Worm (Caenorhabditis elegans) whole organism, L1 larva: ENCODE data around the gene lgc-37.

Experiments
- C34B4.2 ChIP-seq: sonication (generic microtip); optimal IDR thresholded peaks from 2 replicates; lab custom pipeline; 2017; ENCODE audit warnings: mild to moderate bottlenecking, missing genetic modification characterization, missing compliant biosample characterization
- F16B12.6 ChIP-seq: fragments of 150-350 bp; optimal IDR thresholded peaks from 2 replicates; lab custom pipeline; 2014; ENCODE audit warnings: missing biosample characterization, missing genetic modification characterization
- ama-1 ChIP-seq: fragments of 150-350 bp; optimal IDR thresholded peaks from 2 replicates; lab custom pipeline; 2014
- ceh-63 ChIP-seq: fragments of 200-800 bp; sonication (Bioruptor generic); optimal IDR thresholded peaks from 2 replicates; lab custom pipeline; 2018; ENCODE audit warnings: mild to moderate bottlenecking, missing genetic modification characterization, missing compliant biosample characterization
- ceh-8 ChIP-seq: fragments of 200-800 bp; sonication (Bioruptor generic); optimal IDR thresholded peaks from 2 replicates; lab custom pipeline; 2018; ENCODE audit warnings: mild to moderate bottlenecking, missing genetic modification characterization, moderate library complexity, missing compliant biosample characterization
- ceh-90 ChIP-seq: sonication (generic microtip); optimal IDR thresholded peaks from 2 replicates; lab custom pipeline; 2016; ENCODE audit warnings: missing genetic modification characterization, missing compliant biosample characterization
- dsc-1 ChIP-seq: sonication (generic microtip); optimal IDR thresholded peaks from 2 replicates; lab custom pipeline; 2016; ENCODE audit warnings: mild to moderate bottlenecking, missing genetic modification characterization, missing compliant biosample characterization
- efl-1 ChIP-seq, 4 experiments: fragments of 150-350 bp; optimal IDR thresholded peaks in 3 of 4; peaks in 1 of 4; 1 replicate in 1 of 4; 2 replicates in 3 of 4; lab custom pipeline; 2014; ENCODE audit warnings: missing biosample characterization in 2 of 4, missing genetic modification characterization in 2 of 4, missing genetic modification reagents in 2 of 4
- efl-3 ChIP-seq: fragments of 200-800 bp; sonication (Bioruptor generic); optimal IDR thresholded peaks from 2 replicates; lab custom pipeline; 2018; ENCODE audit warnings: mild to moderate bottlenecking, missing genetic modification characterization, missing compliant biosample characterization
- egl-13 ChIP-seq: sonication (generic microtip); optimal IDR thresholded peaks from 2 replicates; lab custom pipeline; 2016; ENCODE audit warnings: missing genotype, missing genetic modification reagents, missing genetic modification characterization, missing compliant biosample characterization
- egl-27 ChIP-seq, 2 experiments: fragments of 150-350 bp in 1 of 2; sonication (generic microtip); optimal IDR thresholded peaks; 3 replicates each; lab custom pipeline; 2017 to 2018; ENCODE audit warnings: missing biosample characterization in 2 of 2, missing genetic modification characterization in 2 of 2, missing genetic modification reagents in 2 of 2
- elt-2 ChIP-seq: sonication (generic microtip); optimal IDR thresholded peaks from 2 replicates; lab custom pipeline; 2016; ENCODE audit warnings: missing genetic modification characterization, mild to moderate bottlenecking, inconsistent platforms, missing compliant biosample characterization, missing genetic modification reagents
- fkh-10 ChIP-seq: sonication (generic microtip); optimal IDR thresholded peaks from 2 replicates; lab custom pipeline; 2017; ENCODE audit warnings: missing biosample characterization, missing genetic modification reagents, missing genetic modification characterization
- fkh-4 ChIP-seq: sonication (generic microtip); optimal IDR thresholded peaks from 2 replicates; lab custom pipeline; 2016; ENCODE audit warnings: missing compliant biosample characterization, missing genetic modification characterization, borderline replicate concordance
- fkh-8 ChIP-seq: sonication (generic microtip); optimal IDR thresholded peaks from 2 replicates; lab custom pipeline; 2016; ENCODE audit warnings: mild to moderate bottlenecking, missing genetic modification characterization, missing compliant biosample characterization
- grh-1 ChIP-seq: fragments of 200-800 bp; sonication (Bioruptor generic); IDR thresholded peaks from 2 replicates; pipeline ENCODE4 v1.3.6; 2022; ENCODE audit warnings: missing genetic modification reagents, missing genetic modification characterization, missing compliant biosample characterization
- hpl-2 ChIP-seq: fragments of 150-350 bp; optimal IDR thresholded peaks from 2 replicates; lab custom pipeline; 2014; ENCODE audit warnings: missing biosample characterization, missing genetic modification reagents, missing genetic modification characterization
- isw-1 ChIP-seq: fragments of 200-800 bp; sonication (Bioruptor generic); IDR thresholded peaks from 2 replicates; pipeline ENCODE4 v1.3.6; 2022; ENCODE audit warnings: missing genetic modification characterization, missing compliant biosample characterization
- lin-14 ChIP-seq: fragments of 200-800 bp; sonication (Bioruptor generic); optimal IDR thresholded peaks from 2 replicates; lab custom pipeline; 2018; ENCODE audit warnings: mild to moderate bottlenecking, missing genetic modification characterization, moderate library complexity, missing compliant biosample characterization
- lin-15B ChIP-seq: fragments of 150-350 bp; sonication (generic microtip); optimal IDR thresholded peaks from 3 replicates; lab custom pipeline; 2014; ENCODE audit warnings: missing biosample characterization, missing genetic modification characterization
- lir-3 ChIP-seq: sonication (generic microtip); optimal IDR thresholded peaks from 2 replicates; lab custom pipeline; 2016; ENCODE audit warnings: mild to moderate bottlenecking, missing genetic modification characterization, moderate library complexity, missing compliant biosample characterization; ENCODE audit not compliant: poor library complexity
- lsy-2 ChIP-seq, 2 experiments: fragments of 150-350 bp; optimal IDR thresholded peaks; 2 replicates each; lab custom pipeline; 2014; ENCODE audit warnings: missing biosample characterization in 2 of 2, missing genetic modification characterization in 2 of 2
- nhr-28 ChIP-seq: fragments of 150-350 bp; optimal IDR thresholded peaks from 2 replicates; lab custom pipeline; 2014; ENCODE audit warnings: missing biosample characterization, missing genetic modification characterization
- nhr-71 ChIP-seq: sonication (generic microtip); optimal IDR thresholded peaks from 2 replicates; lab custom pipeline; 2016; ENCODE audit warnings: mild to moderate bottlenecking, missing genetic modification characterization, moderate library complexity, missing compliant biosample characterization
- nhr-90 ChIP-seq: sonication (generic microtip); optimal IDR thresholded peaks from 2 replicates; lab custom pipeline; 2016; ENCODE audit warnings: mild to moderate bottlenecking, missing genetic modification characterization, missing compliant biosample characterization; ENCODE audit not compliant: poor library complexity
- rnt-1 ChIP-seq: sonication (generic microtip); optimal IDR thresholded peaks from 2 replicates; lab custom pipeline; 2016; ENCODE audit warnings: mild to moderate bottlenecking, missing genetic modification characterization, moderate library complexity, missing compliant biosample characterization
- snpc-4 ChIP-seq: fragments of 150-350 bp; optimal IDR thresholded peaks from 2 replicates; lab custom pipeline; 2014; ENCODE audit warnings: missing biosample characterization, missing genetic modification characterization
- snu-23 ChIP-seq: sonication (generic microtip); optimal IDR thresholded peaks from 2 replicates; lab custom pipeline; 2016; ENCODE audit warnings: missing genetic modification characterization, missing compliant biosample characterization
- sptf-1 ChIP-seq: fragments of 150-350 bp; optimal IDR thresholded peaks from 2 replicates; lab custom pipeline; 2014; ENCODE audit warnings: missing biosample characterization, missing genetic modification characterization
- tlp-1 ChIP-seq: fragments of 150-350 bp; optimal IDR thresholded peaks from 2 replicates; lab custom pipeline; 2014; ENCODE audit warnings: missing biosample characterization, missing genetic modification characterization
- unc-130 ChIP-seq: fragments of 150-350 bp; optimal IDR thresholded peaks from 2 replicates; lab custom pipeline; 2017; ENCODE audit warnings: missing biosample characterization, missing genetic modification characterization, inconsistent platforms
- unc-86 ChIP-seq: sonication (generic microtip); optimal IDR thresholded peaks from 2 replicates; lab custom pipeline; 2016; ENCODE audit warnings: missing genetic modification characterization, missing compliant biosample characterization
- vab-15 ChIP-seq: sonication (generic microtip); optimal IDR thresholded peaks from 2 replicates; lab custom pipeline; 2017; ENCODE audit warnings: missing genotype, mild to moderate bottlenecking, missing genetic modification characterization, missing compliant biosample characterization
- zag-1 ChIP-seq: fragments of 150-350 bp; optimal IDR thresholded peaks from 2 replicates; lab custom pipeline; 2014; ENCODE audit warnings: missing biosample characterization, missing genetic modification characterization
- ztf-11 ChIP-seq, 2 experiments: sonication (generic microtip); optimal IDR thresholded peaks; 2 replicates each; lab custom pipeline; 2016 to 2017; ENCODE audit warnings: missing genetic modification characterization in 2 of 2, missing biosample characterization in 1 of 2, missing compliant biosample characterization in 1 of 2

lgc-37 gene

ce11 chrIII:12764241-12764640, 20.7 kb upstream of the lgc-37 start, which contains the start of the genes irld-19 and irld-61:
TSS of gene irld-19 (minus strand) at chrIII:12764341.
TSS of gene irld-61 (plus strand) at chrIII:12764553.
- no peak for TF ChIP-seq F16B12.6
- no peak for TF ChIP-seq egl-13 (tag; lab: Kevin White, UChicago)
- TF ChIP-seq zag-1: no peak
- TF ChIP-seq vab-15 (tag; lab: Kevin White, UChicago): no peak
- no peak for TF ChIP-seq efl-3 (GFP tag; lab: Kevin White, UChicago)
- no peak for TF ChIP-seq grh-1 (GFP tag; lab: Robert Waterston, UW)
- no peak for TF ChIP-seq snu-23 (GFP tag; lab: Kevin White, UChicago)
- no peak for TF ChIP-seq lsy-2 (tag; optimal IDR thresholded peaks at IDR 0.05; lab: Kevin White, UChicago)
- no peak for TF ChIP-seq ztf-11 (tag; optimal IDR thresholded peaks at IDR 0.05; lab: Kevin White, UChicago)
- TF ChIP-seq lir-3 (tag; lab: Kevin White, UChicago): no peak

- TF ChIP-seq rnt-1 (tag; lab: Kevin White, UChicago) (no peak), efl-1 (optimal IDR thresholded peaks at IDR 0.05; lab: Kevin White, UChicago) (no peak), efl-1 (GFP tag; optimal IDR thresholded peaks at IDR 0.05 in 1 of 2; lab: Kevin White, UChicago) (peak in 1 of 2 experiments; percentile 76), nhr-90 (no peak), elt-2 (no peak), hpl-2 (GFP tag; lab: Kevin White, UChicago) (no peak)
Measured at ce11 chrIII:12773753-12774152, 11.2 kb upstream of the lgc-37 start.

- no peak for TF ChIP-seq lin-14 (GFP tag; lab: Kevin White, UChicago)
- TF ChIP-seq, all 84 proteins: peak for 0
Measured at ce11 chrIII:12779676-12780337, 5.1 kb upstream of the lgc-37 start, which contains the start of gene gab-1. TSS of gene gab-1 (minus strand) at chrIII:12779726.

- no peak for TF ChIP-seq isw-1 (GFP tag; lab: Robert Waterston, UW)
- TF ChIP-seq ceh-90 (tag; lab: Kevin White, UChicago): no peak
- TF ChIP-seq fkh-10 (GFP tag; lab: Kevin White, UChicago): peak; percentile 82
- TF ChIP-seq unc-86 (tag; lab: Kevin White, UChicago): no peak
- no peak for TF ChIP-seq egl-13 (tag; lab: Kevin White, UChicago)
Measured at ce11 chrIII:12783878-12784277, 1.1 kb upstream of the lgc-37 start.

- TF ChIP-seq egl-13 (tag; lab: Kevin White, UChicago) (no peak), sptf-1 (tag; lab: Kevin White, UChicago) (no peak), vab-15 (tag; lab: Kevin White, UChicago) (no peak), nhr-90 (no peak), ceh-8 (GFP tag; lab: Kevin White, UChicago) (no peak), C34B4.2 (tag; lab: Kevin White, UChicago) (no peak), lin-15B (tag; lab: Kevin White, UChicago) (no peak), egl-27 (tag; optimal IDR thresholded peaks at IDR 0.05; lab: Kevin White, UChicago) (no peak)
Measured at ce11 chrIII:12785427-12785826, 473 bp downstream of the lgc-37 start.

ce11 chrIII:12788239-12788638, 3.3 kb downstream of the lgc-37 start:
- TF ChIP-seq nhr-71 (tag; lab: Kevin White, UChicago) (no peak), F16B12.6 (no peak), fkh-8 (tag; lab: Kevin White, UChicago) (no peak), ama-1 (lab: Kevin White, UChicago) (no peak), unc-130 (tag; lab: Kevin White, UChicago) (no peak), ceh-63 (GFP tag; lab: Kevin White, UChicago) (no peak), dsc-1 (no peak), snpc-4 (tag; lab: Kevin White, UChicago) (no peak), nhr-28 (tag; lab: Kevin White, UChicago) (no peak), tlp-1 (tag; lab: Kevin White, UChicago) (no peak), fkh-4 (tag; lab: Kevin White, UChicago) (no peak)
